Fruit fly (Drosophila melanogaster) whole organism, pupa: ENCODE measurements around the gene Tim17a2.

Source experiments
- CG12605 ChIP-seq: fragments of 200-800 bp; sonication (Bioruptor generic); IDR thresholded peaks from 2 replicates; pipeline ENCODE4 v1.3.6; 2022; ENCODE audit warnings: missing biosample characterization, missing genetic modification characterization
- CG14655 ChIP-seq: fragments of 200-800 bp; sonication (Bioruptor generic); optimal IDR thresholded peaks from 3 replicates; lab custom pipeline; 2017; ENCODE audit warnings: mild to moderate bottlenecking, missing biosample characterization, missing genetic modification reagents, missing genetic modification characterization
- CG15710 ChIP-seq: fragments of 200-800 bp; sonication (Bioruptor generic); optimal IDR thresholded peaks from 2 replicates; lab custom pipeline; 2018; ENCODE audit warnings: missing biosample characterization, mild to moderate bottlenecking, missing genetic modification characterization, moderate library complexity
- CG17806 ChIP-seq: fragments of 200-800 bp; sonication (Bioruptor generic); optimal IDR thresholded peaks from 2 replicates; lab custom pipeline; 2018; ENCODE audit warnings: missing biosample characterization, mild to moderate bottlenecking, missing genetic modification characterization, moderate library complexity
- CG34367 ChIP-seq: fragments of 200-800 bp; sonication (Bioruptor generic); optimal IDR thresholded peaks from 2 replicates; lab custom pipeline; 2018; ENCODE audit warnings: missing biosample characterization, mild to moderate bottlenecking, missing genetic modification characterization
- CG8159 ChIP-seq: fragments of 200-800 bp; sonication (Bioruptor generic); optimal IDR thresholded peaks from 3 replicates; lab custom pipeline; 2018; ENCODE audit warnings: missing biosample characterization, mild to moderate bottlenecking, missing genetic modification characterization, moderate library complexity
- D1 ChIP-seq: fragments of 200-800 bp; sonication (Bioruptor generic); optimal IDR thresholded peaks from 2 replicates; lab custom pipeline; 2018; ENCODE audit warnings: missing biosample characterization, mild to moderate bottlenecking, missing genetic modification characterization, moderate library complexity
- Ets98B ChIP-seq: fragments of 200-800 bp; sonication (Bioruptor generic); IDR thresholded peaks from 2 replicates; pipeline ENCODE4 v1.3.6; 2022; ENCODE audit warnings: missing biosample characterization, missing genetic modification characterization
- Pif1B ChIP-seq: fragments of 200-800 bp; sonication (Bioruptor generic); optimal IDR thresholded peaks from 3 replicates; lab custom pipeline; 2016; ENCODE audit warnings: missing biosample characterization, missing genetic modification characterization

DNA sequence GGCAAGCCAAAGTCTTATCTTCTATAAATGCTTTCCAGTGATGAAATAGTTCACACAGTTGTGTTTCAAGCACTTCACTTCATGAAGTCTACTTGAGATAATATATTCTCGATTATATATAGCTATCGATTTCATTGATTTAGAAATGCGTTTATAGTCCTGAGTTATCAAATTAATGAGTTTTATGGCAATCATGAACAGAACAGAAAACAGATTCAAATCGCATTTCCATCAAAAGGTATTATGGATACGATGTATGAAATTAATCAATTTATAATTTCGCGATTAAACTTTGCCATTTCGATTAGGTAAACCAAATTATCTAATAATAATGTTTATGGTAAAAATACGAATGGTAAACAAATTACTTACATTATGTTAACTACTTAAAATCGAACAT, 32.6 kb upstream of the Tim17a2 start:
- TF ChIP-seq D1 (tag; lab: Kevin White, UChicago) (no peak), CG12605 (GFP tag; lab: Robert Waterston, UW) (no peak), CG17806 (no peak), CG14655 (GFP tag; lab: Kevin White, UChicago) (no peak), CG15710 (tag; lab: Kevin White, UChicago) (no peak), Ets98B (GFP tag; lab: Robert Waterston, UW) (no peak), CG8159 (tag; lab: Kevin White, UChicago) (no peak), Pif1B (GFP tag; lab: Kevin White, UChicago) (no peak), CG34367 (no peak)
